Comparison of ENCODE assay signal across 3 fruit fly cellular contexts in the genomic region with DNA sequence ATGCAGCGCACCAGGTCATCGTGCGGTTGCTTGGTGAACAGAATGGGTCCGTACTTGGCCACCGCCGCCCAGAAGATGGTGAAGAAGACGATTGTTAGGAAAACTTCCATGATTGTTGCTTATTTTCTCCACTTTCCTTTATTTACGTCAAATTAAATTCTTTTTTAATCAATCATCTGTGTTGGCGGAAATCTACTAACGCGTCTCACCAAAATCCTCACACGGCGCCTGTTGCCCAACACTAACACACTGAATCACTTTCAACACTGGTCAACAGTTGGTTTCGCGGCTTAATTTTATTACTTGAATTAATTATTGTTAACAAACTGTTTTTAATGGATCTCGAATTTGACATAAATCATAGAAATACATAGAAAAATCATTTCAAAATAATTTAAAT.
TF ChIP-seq lines count a peak whose summit lies in the region.

Gene VhaM9.7-c, minus strand, starts transcription at position 207 of the 400 bp plus-strand sequence.

TF ChIP-seq in whole organism, adult, 20 proteins besides CTCF, POLR2A, EP300 and RAD21 (continued from another document):
- TF ChIP-seq Mnt (GFP tag; optimal IDR thresholded peaks at IDR 0.05; lab: Kevin White, UChicago) (peak; percentile 47), Crg-1 (GFP tag; optimal IDR thresholded peaks at IDR 0.05; lab: Kevin White, UChicago) (peak; percentile 73), bab1 (GFP tag; optimal IDR thresholded peaks at IDR 0.05; lab: Kevin White, UChicago) (peak; percentile 18)

TF ChIP-seq in whole organism, embryonic, 481 proteins besides CTCF, POLR2A, EP300 and RAD21 (continued from another document and continues in another):
- TF ChIP-seq CG2199 (GFP tag; IDR thresholded peaks at IDR 0.05; lab: Robert Waterston, UW) (0 out of 3 replicates have a peak, but pooled peaks have one; percentile 2), phol (tag; optimal IDR thresholded peaks at IDR 0.05; lab: Kevin White, UChicago) (peak; percentile 39), BEAF-32 (GFP tag; optimal IDR thresholded peaks at IDR 0.05; lab: Kevin White, UChicago) (peak; percentile 20), bbx (GFP tag; IDR thresholded peaks at IDR 0.05; lab: Robert Waterston, UW; ENCODE audit: partially characterized antibody) (0 out of 2 replicates have a peak, but pooled peaks have one; percentile 17), Abd-B (GFP tag; optimal IDR thresholded peaks at IDR 0.05; lab: Kevin White, UChicago) (peak; percentile 28), CG9817 (tag; optimal IDR thresholded peaks at IDR 0.05; lab: Kevin White, UChicago) (peak; percentile 13), shn (GFP tag; optimal IDR thresholded peaks at IDR 0.05; lab: Kevin White, UChicago) (peak; percentile 40), CG15514 (GFP tag; optimal IDR thresholded peaks at IDR 0.05; lab: Kevin White, UChicago) (peak; percentile 47), CG1602 (GFP tag; optimal IDR thresholded peaks at IDR 0.05; lab: Kevin White, UChicago) (no peak), wor (GFP tag; IDR thresholded peaks at IDR 0.05; lab: Robert Waterston, UW) (no peak), hbn (GFP tag; IDR thresholded peaks at IDR 0.05; lab: Robert Waterston, UW; ENCODE audit: partially characterized antibody) (peak; percentile 45; the same call in 1 of the 2 replicates), zen (tag; optimal IDR thresholded peaks at IDR 0.05; lab: Kevin White, UChicago) (peak; percentile 37), Camta (GFP tag; optimal IDR thresholded peaks at IDR 0.05; lab: Kevin White, UChicago) (peak; percentile 2), CG18599 (GFP tag; optimal IDR thresholded peaks at IDR 0.05; lab: Kevin White, UChicago) (peak; percentile 28), lmd (GFP tag; IDR thresholded peaks at IDR 0.05; lab: Robert Waterston, UW) (peak; percentile 12; the same call in 1 of the 2 replicates), Chrac-16 (GFP tag; optimal IDR thresholded peaks at IDR 0.05; lab: Kevin White, UChicago) (peak; percentile 29), Ets65A (GFP tag; lab: Kevin White, UChicago) (peak; percentile 94), Hsf (GFP tag; optimal IDR thresholded peaks at IDR 0.05; lab: Kevin White, UChicago) (peak; percentile 22), MESR4 (GFP tag; optimal IDR thresholded peaks at IDR 0.05; lab: Kevin White, UChicago) (peak; percentile 61), lab (GFP tag; optimal IDR thresholded peaks at IDR 0.05; lab: Kevin White, UChicago) (peak; percentile 63), row (GFP tag; IDR thresholded peaks at IDR 0.05; lab: Robert Waterston, UW) (0 out of 3 replicates have a peak, but pooled peaks have one; percentile 7), E2f2 (GFP tag; IDR thresholded peaks at IDR 0.05; lab: Robert Waterston, UW) (peak; percentile 87), MBD-R2 (GFP tag; IDR thresholded peaks at IDR 0.05; lab: Robert Waterston, UW) (peak; percentile 91), D (optimal IDR thresholded peaks at IDR 0.05; lab: Kevin White, UChicago) (no peak), D (GFP tag; optimal IDR thresholded peaks at IDR 0.05; lab: Kevin White, UChicago) (no peak), vfl (GFP tag; optimal IDR thresholded peaks at IDR 0.05; lab: Kevin White, UChicago) (peak; percentile 44), CG15073 (GFP tag; optimal IDR thresholded peaks at IDR 0.05; lab: Kevin White, UChicago) (no peak), Pdp1 (GFP tag; optimal IDR thresholded peaks at IDR 0.05; lab: Kevin White, UChicago) (peak; percentile 29 to 50), nmo (GFP tag; optimal IDR thresholded peaks at IDR 0.05; lab: Kevin White, UChicago) (peak; percentile 14), Fer3 (tag; optimal IDR thresholded peaks at IDR 0.05; lab: Kevin White, UChicago) (peak; percentile 22), CG3847 (GFP tag; IDR thresholded peaks at IDR 0.05; lab: Robert Waterston, UW) (peak; percentile 50; the same call in 1 of the 2 replicates), ewg (GFP tag; optimal IDR thresholded peaks at IDR 0.05; lab: Kevin White, UChicago) (peak; percentile 7), CG13296 (GFP tag; optimal IDR thresholded peaks at IDR 0.05; lab: Kevin White, UChicago) (peak; percentile 2), wek (GFP tag; optimal IDR thresholded peaks at IDR 0.05; lab: Kevin White, UChicago) (no peak), tin (GFP tag; optimal IDR thresholded peaks at IDR 0.05; lab: Kevin White, UChicago) (peak; percentile 32), her (GFP tag; optimal IDR thresholded peaks at IDR 0.05; lab: Kevin White, UChicago) (peak; percentile 25), CG33213 (GFP tag; optimal IDR thresholded peaks at IDR 0.05; lab: Kevin White, UChicago) (peak; percentile 47), CG12104 (GFP tag; optimal IDR thresholded peaks at IDR 0.05; lab: Kevin White, UChicago) (no peak), NC2β (GFP tag; optimal IDR thresholded peaks at IDR 0.05; lab: Kevin White, UChicago) (peak; percentile 25), CG12769 (tag; optimal IDR thresholded peaks at IDR 0.05; lab: Kevin White, UChicago) (no peak), Xbp1 (GFP tag; optimal IDR thresholded peaks at IDR 0.05; lab: Kevin White, UChicago) (peak; percentile 53), sug (tag; optimal IDR thresholded peaks at IDR 0.05; lab: Kevin White, UChicago) (peak; percentile 26), run (tag; optimal IDR thresholded peaks at IDR 0.05; lab: Kevin White, UChicago) (no peak), CG4424 (GFP tag; optimal IDR thresholded peaks at IDR 0.05; lab: Kevin White, UChicago) (peak; percentile 30), gro (GFP tag; optimal IDR thresholded peaks at IDR 0.05; lab: Kevin White, UChicago) (peak; percentile 59), CG13624 (GFP tag; optimal IDR thresholded peaks at IDR 0.05; lab: Kevin White, UChicago) (peak; percentile 47), NfI (GFP tag; optimal IDR thresholded peaks at IDR 0.05; lab: Kevin White, UChicago) (peak; percentile 61), ttk (GFP tag; IDR thresholded peaks at IDR 0.05; lab: Robert Waterston, UW) (no peak), PHDP (tag; optimal IDR thresholded peaks at IDR 0.05; lab: Kevin White, UChicago) (no peak), Stat92E (GFP tag; optimal IDR thresholded peaks at IDR 0.05; lab: Kevin White, UChicago) (peak in 1 of 3 experiments; percentile 33), crc (GFP tag; optimal IDR thresholded peaks at IDR 0.05; lab: Kevin White, UChicago) (no peak), CG9797 (GFP tag; optimal IDR thresholded peaks at IDR 0.05; lab: Kevin White, UChicago) (peak; percentile 52), Dll (GFP tag; IDR thresholded peaks at IDR 0.05; lab: Robert Waterston, UW; ENCODE audit: partially characterized antibody) (0 out of 4 replicates have a peak, but pooled peaks have one; percentile 16), ems (GFP tag; optimal IDR thresholded peaks at IDR 0.05; lab: Kevin White, UChicago) (peak; percentile 10), Meics (GFP tag; optimal IDR thresholded peaks at IDR 0.05; lab: Kevin White, UChicago) (peak; percentile 15), dm (GFP tag; optimal IDR thresholded peaks at IDR 0.05; lab: Kevin White, UChicago) (peak; percentile 0), CG11093 (GFP tag; IDR thresholded peaks at IDR 0.05; lab: Robert Waterston, UW) (no peak), Rfx (GFP tag; IDR thresholded peaks at IDR 0.05; lab: Robert Waterston, UW) (peak; percentile 72), CG10274 (GFP tag; optimal IDR thresholded peaks at IDR 0.05; lab: Kevin White, UChicago) (no peak), ERR (GFP tag; optimal IDR thresholded peaks at IDR 0.05; lab: Kevin White, UChicago) (peak; percentile 12)

TF ChIP-seq in whole organism, prepupa, 60 proteins besides CTCF, POLR2A, EP300 and RAD21 (continued from another document):
- TF ChIP-seq CG3032 (tag; optimal IDR thresholded peaks at IDR 0.05; lab: Kevin White, UChicago) (no peak), Smox (GFP tag; optimal IDR thresholded peaks at IDR 0.05; lab: Kevin White, UChicago) (no peak), CG8119 (GFP tag; IDR thresholded peaks at IDR 0.05; lab: Robert Waterston, UW) (0 out of 3 replicates have a peak, but pooled peaks have one; percentile 15), CG6276 (GFP tag; optimal IDR thresholded peaks at IDR 0.05; lab: Kevin White, UChicago) (no peak), lz (GFP tag; optimal IDR thresholded peaks at IDR 0.05; lab: Kevin White, UChicago) (peak; percentile 55), salr (GFP tag; optimal IDR thresholded peaks at IDR 0.05; lab: Kevin White, UChicago) (no peak), Ets21C (GFP tag; optimal IDR thresholded peaks at IDR 0.05; lab: Kevin White, UChicago) (no peak), CG10631 (GFP tag; optimal IDR thresholded peaks at IDR 0.05; lab: Kevin White, UChicago) (no peak), Eip78C (GFP tag; lab: Kevin White, UChicago) (no peak), cyc (GFP tag; optimal IDR thresholded peaks at IDR 0.05; lab: Kevin White, UChicago) (peak; percentile 53), spab (GFP tag; optimal IDR thresholded peaks at IDR 0.05; lab: Kevin White, UChicago) (no peak), CG10669 (GFP tag; optimal IDR thresholded peaks at IDR 0.05; lab: Kevin White, UChicago) (peak; percentile 1), OdsH (GFP tag; optimal IDR thresholded peaks at IDR 0.05; lab: Kevin White, UChicago) (no peak), CG7368 (GFP tag; optimal IDR thresholded peaks at IDR 0.05; lab: Kevin White, UChicago) (no peak), CG31627 (GFP tag; optimal IDR thresholded peaks at IDR 0.05; lab: Kevin White, UChicago) (peak; percentile 60), CG6163 (GFP tag; IDR thresholded peaks at IDR 0.05; lab: Robert Waterston, UW) (no peak), fd85E (GFP tag; optimal IDR thresholded peaks at IDR 0.05; lab: Kevin White, UChicago) (no peak), vri (GFP tag; optimal IDR thresholded peaks at IDR 0.05; lab: Kevin White, UChicago) (no peak), CG1621 (tag; optimal IDR thresholded peaks at IDR 0.05; lab: Kevin White, UChicago) (no peak), dac (GFP tag; optimal IDR thresholded peaks at IDR 0.05; lab: Kevin White, UChicago) (no peak), CG15336 (GFP tag; IDR thresholded peaks at IDR 0.05; lab: Robert Waterston, UW) (no peak), acj6 (GFP tag; optimal IDR thresholded peaks at IDR 0.05; lab: Kevin White, UChicago) (no peak), net (GFP tag; optimal IDR thresholded peaks at IDR 0.05; lab: Kevin White, UChicago) (no peak), Met (GFP tag; optimal IDR thresholded peaks at IDR 0.05; lab: Kevin White, UChicago) (no peak), fd59A (GFP tag; optimal IDR thresholded peaks at IDR 0.05; lab: Kevin White, UChicago) (no peak), CG11294 (GFP tag; IDR thresholded peaks at IDR 0.05; lab: Robert Waterston, UW) (no peak), Eip75B (GFP tag; optimal IDR thresholded peaks at IDR 0.05; lab: Kevin White, UChicago) (peak; percentile 7), CG6808 (GFP tag; optimal IDR thresholded peaks at IDR 0.05; lab: Kevin White, UChicago) (no peak), Hr4 (GFP tag; optimal IDR thresholded peaks at IDR 0.05; lab: Kevin White, UChicago) (no peak), Hr38 (GFP tag; optimal IDR thresholded peaks at IDR 0.05; lab: Kevin White, UChicago) (no peak), CG8319 (GFP tag; optimal IDR thresholded peaks at IDR 0.05; lab: Kevin White, UChicago) (no peak), CG11902 (GFP tag; optimal IDR thresholded peaks at IDR 0.05; lab: Kevin White, UChicago) (no peak), CG11762 (GFP tag; optimal IDR thresholded peaks at IDR 0.05; lab: Kevin White, UChicago; ENCODE audit: insufficient read depth) (no peak), topi (GFP tag; optimal IDR thresholded peaks at IDR 0.05; lab: Kevin White, UChicago) (peak; percentile 58), fkh (GFP tag; optimal IDR thresholded peaks at IDR 0.05; lab: Kevin White, UChicago) (no peak), CG32006 (GFP tag; optimal IDR thresholded peaks at IDR 0.05; lab: Kevin White, UChicago) (no peak), achi (GFP tag; optimal IDR thresholded peaks at IDR 0.05; lab: Kevin White, UChicago) (peak; percentile 30), esn (GFP tag; optimal IDR thresholded peaks at IDR 0.05; lab: Kevin White, UChicago) (peak; percentile 55), CG6792 (GFP tag; optimal IDR thresholded peaks at IDR 0.05; lab: Kevin White, UChicago) (peak; percentile 17), Ets96B (tag; optimal IDR thresholded peaks at IDR 0.05; lab: Kevin White, UChicago) (no peak), eg (GFP tag; IDR thresholded peaks at IDR 0.05; lab: Robert Waterston, UW) (no peak)
TF ChIP-seq in whole organism, prepupa: peak in this region for 14.
